Worm (Caenorhabditis elegans) whole organism, L1 larva: ENCODE results near the gene gfrp-1.

ENCODE experiments used
- C16A3.4 ChIP-seq: fragments of 150-350 bp; optimal IDR thresholded peaks from 2 replicates; lab custom pipeline; 2014; ENCODE audit warnings: missing biosample characterization, missing genetic modification characterization
- aha-1 ChIP-seq: fragments of 150-350 bp; optimal IDR thresholded peaks from 2 replicates; lab custom pipeline; 2014; ENCODE audit warnings: missing biosample characterization, missing genetic modification characterization
- alr-1 ChIP-seq: fragments of 200-800 bp; sonication (Bioruptor generic); optimal IDR thresholded peaks from 2 replicates; lab custom pipeline; 2018; ENCODE audit warnings: borderline replicate concordance, mild to moderate bottlenecking, missing genetic modification characterization, missing compliant biosample characterization
- aly-2 ChIP-seq: fragments of 150-350 bp; optimal IDR thresholded peaks from 2 replicates; lab custom pipeline; 2014; ENCODE audit warnings: missing biosample characterization, missing genetic modification characterization
- ceh-63 ChIP-seq: fragments of 200-800 bp; sonication (Bioruptor generic); optimal IDR thresholded peaks from 2 replicates; lab custom pipeline; 2018; ENCODE audit warnings: mild to moderate bottlenecking, missing genetic modification characterization, missing compliant biosample characterization
- ceh-88 ChIP-seq: fragments of 200-800 bp; sonication (Bioruptor generic); IDR thresholded peaks from 2 replicates; pipeline ENCODE4 v1.3.6; 2022; ENCODE audit warnings: missing genetic modification characterization, missing compliant biosample characterization
- ceh-90 ChIP-seq: sonication (generic microtip); optimal IDR thresholded peaks from 2 replicates; lab custom pipeline; 2016; ENCODE audit warnings: missing genetic modification characterization, missing compliant biosample characterization
- ces-1 ChIP-seq: fragments of 150-350 bp; optimal IDR thresholded peaks from 2 replicates; lab custom pipeline; 2014; ENCODE audit warnings: missing biosample characterization, missing genetic modification reagents, missing genetic modification characterization
- egl-13 ChIP-seq: sonication (generic microtip); optimal IDR thresholded peaks from 2 replicates; lab custom pipeline; 2016; ENCODE audit warnings: missing genotype, missing genetic modification reagents, missing genetic modification characterization, missing compliant biosample characterization
- elt-2 ChIP-seq: sonication (generic microtip); optimal IDR thresholded peaks from 2 replicates; lab custom pipeline; 2016; ENCODE audit warnings: missing genetic modification characterization, mild to moderate bottlenecking, inconsistent platforms, missing compliant biosample characterization, missing genetic modification reagents
- fkh-8 ChIP-seq: sonication (generic microtip); optimal IDR thresholded peaks from 2 replicates; lab custom pipeline; 2016; ENCODE audit warnings: mild to moderate bottlenecking, missing genetic modification characterization, missing compliant biosample characterization
- fos-1 ChIP-seq: fragments of 150-350 bp; optimal IDR thresholded peaks from 2 replicates; lab custom pipeline; 2014; ENCODE audit warnings: missing biosample characterization, missing genetic modification characterization
- hlh-17 ChIP-seq: fragments of 200-800 bp; sonication (Bioruptor generic); optimal IDR thresholded peaks from 2 replicates; lab custom pipeline; 2018; ENCODE audit warnings: missing genetic modification characterization, mild to moderate bottlenecking, missing compliant biosample characterization, moderate library complexity, borderline replicate concordance
- hlh-4 ChIP-seq: sonication (generic microtip); optimal IDR thresholded peaks from 2 replicates; lab custom pipeline; 2016; ENCODE audit warnings: mild to moderate bottlenecking, missing genetic modification characterization, missing compliant biosample characterization
- irx-1 ChIP-seq: sonication (generic microtip); optimal IDR thresholded peaks from 2 replicates; lab custom pipeline; 2016; ENCODE audit warnings: missing genetic modification characterization, missing compliant biosample characterization
- lin-39 ChIP-seq: fragments of 150-350 bp; optimal IDR thresholded peaks from 2 replicates; lab custom pipeline; 2014; ENCODE audit warnings: missing biosample characterization, missing genetic modification reagents, missing genetic modification characterization
- mab-9 ChIP-seq: fragments of 200-800 bp; sonication (Bioruptor generic); IDR thresholded peaks from 2 replicates; pipeline ENCODE4 v1.3.6; 2022; ENCODE audit warnings: missing genetic modification reagents, missing genetic modification characterization, missing compliant biosample characterization
- mep-1 ChIP-seq: fragments of 150-350 bp; optimal IDR thresholded peaks from 2 replicates; lab custom pipeline; 2014; ENCODE audit warnings: missing biosample characterization, missing genetic modification characterization
- nhr-11 ChIP-seq: fragments of 150-350 bp; optimal IDR thresholded peaks from 2 replicates; lab custom pipeline; 2014; ENCODE audit warnings: missing biosample characterization, missing genetic modification characterization
- nhr-12 ChIP-seq: sonication (generic microtip); optimal IDR thresholded peaks from 2 replicates; lab custom pipeline; 2017; ENCODE audit warnings: missing biosample characterization, missing genetic modification characterization
- nhr-237 ChIP-seq: fragments of 150-350 bp; optimal IDR thresholded peaks from 2 replicates; lab custom pipeline; 2014; ENCODE audit warnings: missing biosample characterization, missing genetic modification characterization
- nhr-28 ChIP-seq: fragments of 150-350 bp; optimal IDR thresholded peaks from 2 replicates; lab custom pipeline; 2014; ENCODE audit warnings: missing biosample characterization, missing genetic modification characterization
- nhr-76 ChIP-seq: sonication (generic microtip); optimal IDR thresholded peaks from 2 replicates; lab custom pipeline; 2017; ENCODE audit warnings: missing biosample characterization, missing genetic modification characterization
- nhr-77 ChIP-seq: fragments of 150-350 bp; optimal IDR thresholded peaks from 2 replicates; lab custom pipeline; 2014; ENCODE audit warnings: missing biosample characterization, missing genetic modification characterization
- nhr-84 ChIP-seq: sonication (generic microtip); optimal IDR thresholded peaks from 2 replicates; lab custom pipeline; 2017; ENCODE audit warnings: missing biosample characterization, missing genetic modification characterization
- nhr-90 ChIP-seq: sonication (generic microtip); optimal IDR thresholded peaks from 2 replicates; lab custom pipeline; 2016; ENCODE audit warnings: mild to moderate bottlenecking, missing genetic modification characterization, missing compliant biosample characterization; ENCODE audit not compliant: poor library complexity
- pag-3 ChIP-seq: sonication (generic microtip); optimal IDR thresholded peaks from 2 replicates; lab custom pipeline; 2017; ENCODE audit warnings: missing genetic modification characterization, mild to moderate bottlenecking, missing compliant biosample characterization, antibody characterized with exemption, borderline replicate concordance; ENCODE audit not compliant: insufficient read depth
- pax-3 ChIP-seq: fragments of 200-800 bp; sonication (Bioruptor generic); optimal IDR thresholded peaks from 2 replicates; lab custom pipeline; 2018; ENCODE audit warnings: mild to moderate bottlenecking, missing genetic modification characterization, moderate library complexity, missing compliant biosample characterization
- skn-1 ChIP-seq: fragments of 150-350 bp; optimal IDR thresholded peaks from 2 replicates; lab custom pipeline; 2014; ENCODE audit warnings: missing biosample characterization, missing genetic modification characterization
- sox-4 ChIP-seq: sonication (generic microtip); optimal IDR thresholded peaks from 2 replicates; lab custom pipeline; 2016; ENCODE audit warnings: missing genetic modification characterization, missing compliant biosample characterization
- tbx-2 ChIP-seq: sonication (generic microtip); optimal IDR thresholded peaks from 2 replicates; lab custom pipeline; 2016; ENCODE audit warnings: missing genetic modification characterization, missing compliant biosample characterization
- unc-130 ChIP-seq: fragments of 150-350 bp; optimal IDR thresholded peaks from 2 replicates; lab custom pipeline; 2017; ENCODE audit warnings: missing biosample characterization, missing genetic modification characterization, inconsistent platforms
- unc-98 ChIP-seq: fragments of 200-800 bp; sonication (Bioruptor generic); IDR thresholded peaks from 2 replicates; pipeline ENCODE4 v1.3.6; 2022; ENCODE audit warnings: missing genetic modification characterization, missing compliant biosample characterization
- vab-15 ChIP-seq: sonication (generic microtip); optimal IDR thresholded peaks from 2 replicates; lab custom pipeline; 2017; ENCODE audit warnings: missing genotype, mild to moderate bottlenecking, missing genetic modification characterization, missing compliant biosample characterization
- ztf-11 ChIP-seq, 2 experiments: sonication (generic microtip); optimal IDR thresholded peaks; 2 replicates each; lab custom pipeline; 2016 to 2017; ENCODE audit warnings: missing genetic modification characterization in 2 of 2, missing biosample characterization in 1 of 2, missing compliant biosample characterization in 1 of 2

Gene gfrp-1

DNA sequence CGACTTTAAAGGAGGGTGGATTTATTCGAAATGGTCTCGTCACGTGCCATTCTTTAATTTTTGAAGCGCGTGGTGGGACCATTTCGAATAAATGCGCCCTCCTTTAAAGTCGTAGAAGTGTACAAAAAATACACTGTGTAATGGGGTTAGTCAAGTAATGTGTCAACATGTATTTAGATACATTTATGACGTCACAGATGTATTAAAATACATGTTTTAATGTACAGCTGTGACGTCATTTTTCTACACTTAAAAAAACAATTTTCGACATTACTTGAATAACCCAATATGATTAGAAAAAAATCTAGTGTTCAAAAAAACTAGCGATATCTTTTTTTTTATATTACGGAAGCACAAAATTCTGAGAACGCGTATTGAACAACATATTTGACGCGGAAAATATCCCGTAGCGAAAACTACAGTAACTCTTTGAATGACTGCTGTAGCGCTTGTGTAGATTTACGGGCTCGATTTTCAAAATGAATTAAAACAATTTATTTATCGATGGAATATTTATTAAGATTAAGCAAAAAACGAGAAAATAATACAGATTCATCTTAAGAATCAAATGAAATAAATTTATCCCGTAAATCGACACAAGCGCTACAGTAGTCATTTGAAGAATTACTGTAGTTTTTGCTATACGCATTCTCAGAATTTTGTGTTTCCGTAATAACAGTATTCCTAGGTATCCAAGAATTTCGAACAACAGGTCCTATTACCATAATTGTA is at the start of gene gfrp-1:
Gene gfrp-1, plus strand, starts transcription at position 682 of the 732 bp plus-strand sequence.
- no peak for TF ChIP-seq fkh-8
- no peak for TF ChIP-seq ztf-11 (tag; optimal IDR thresholded peaks at IDR 0.05; lab: Kevin White, UChicago)
- no peak for TF ChIP-seq mep-1
- TF ChIP-seq egl-13 (tag; lab: Kevin White, UChicago), result no peak
- no peak for TF ChIP-seq C16A3.4 (tag; lab: Kevin White, UChicago)
- no peak for TF ChIP-seq pag-3
- no peak for TF ChIP-seq nhr-90 (tag; lab: Kevin White, UChicago)
- no peak for TF ChIP-seq nhr-77
- no peak for TF ChIP-seq fos-1
- no peak for TF ChIP-seq hlh-4
- no peak for TF ChIP-seq unc-130 (tag; lab: Kevin White, UChicago)
- no peak for TF ChIP-seq nhr-12
- TF ChIP-seq alr-1 (tag; lab: Kevin White, UChicago), result no peak
- TF ChIP-seq pax-3 (tag; lab: Kevin White, UChicago), result no peak
- no peak for TF ChIP-seq sox-4 (tag; lab: Kevin White, UChicago)
- no peak for TF ChIP-seq nhr-237 (tag; lab: Kevin White, UChicago)
- TF ChIP-seq nhr-76 (tag; lab: Kevin White, UChicago), result no peak
- TF ChIP-seq lin-39 (tag; lab: Kevin White, UChicago), result no peak
- no peak for TF ChIP-seq mab-9 (GFP tag; lab: Robert Waterston, UW)

DNA sequence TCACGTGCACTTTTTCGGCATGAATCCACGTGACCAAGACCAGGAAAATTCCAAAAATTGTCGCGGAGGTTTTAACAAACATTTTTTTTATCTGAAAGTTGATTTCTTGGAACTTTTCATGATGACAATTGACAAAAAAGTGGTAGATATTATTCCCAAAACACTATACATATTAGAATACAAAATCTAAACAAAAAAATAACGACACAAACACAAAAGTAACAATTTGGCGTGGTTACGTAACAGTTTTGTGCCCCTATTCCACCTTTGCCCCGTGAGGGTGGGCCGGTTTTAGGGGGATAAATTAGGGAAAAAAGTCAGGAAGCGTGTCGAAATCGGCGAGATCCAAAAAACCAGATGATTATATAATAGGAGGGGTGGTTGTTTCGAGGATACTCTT is 45.6 kb upstream of the gfrp-1 start, which contains the start of gene gegf-1:
Gene gegf-1, minus strand, starts transcription at position 101 of the 400 bp plus-strand sequence.
- TF ChIP-seq unc-130 (tag; lab: Kevin White, UChicago), result no peak
- TF ChIP-seq nhr-84, result no peak
- no peak for TF ChIP-seq ztf-11 (tag; optimal IDR thresholded peaks at IDR 0.05; lab: Kevin White, UChicago)
- TF ChIP-seq nhr-11, result no peak
- TF ChIP-seq egl-13 (tag; lab: Kevin White, UChicago), result no peak
- no peak for TF ChIP-seq nhr-28 (tag; lab: Kevin White, UChicago)
- TF ChIP-seq unc-98 (GFP tag; lab: Robert Waterston, UW), result no peak
- no peak for TF ChIP-seq hlh-17 (GFP tag; lab: Kevin White, UChicago)

DNA sequence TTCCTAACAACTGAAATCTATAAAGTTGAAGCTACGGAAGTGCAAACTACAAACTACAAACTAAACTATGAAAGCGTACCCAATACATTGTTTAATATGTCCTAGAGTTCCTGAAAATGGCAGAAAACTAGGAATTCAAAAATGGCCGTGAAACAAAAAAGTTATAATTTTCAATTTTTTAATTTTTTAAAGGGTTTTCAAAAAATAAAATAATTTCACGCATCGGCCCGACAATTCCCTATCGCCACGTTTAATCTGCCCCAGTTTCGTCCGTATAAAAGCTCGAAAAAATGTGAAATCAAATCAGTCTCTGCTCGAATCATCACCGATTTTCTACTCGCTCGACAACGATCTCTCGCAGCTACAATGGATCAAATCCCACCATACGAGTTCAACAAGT is 44.7 kb upstream of the gfrp-1 start, which contains the start of gene Y38C1AA.7:
Gene Y38C1AA.7, plus strand, starts transcription at position 301 of the 400 bp plus-strand sequence.
- TF ChIP-seq aha-1 (tag; lab: Kevin White, UChicago) (no peak), unc-98 (GFP tag; lab: Robert Waterston, UW) (no peak), irx-1 (tag; lab: Kevin White, UChicago) (no peak), ceh-63 (GFP tag; lab: Kevin White, UChicago) (no peak), elt-2 (tag; lab: Kevin White, UChicago) (no peak)

DNA sequence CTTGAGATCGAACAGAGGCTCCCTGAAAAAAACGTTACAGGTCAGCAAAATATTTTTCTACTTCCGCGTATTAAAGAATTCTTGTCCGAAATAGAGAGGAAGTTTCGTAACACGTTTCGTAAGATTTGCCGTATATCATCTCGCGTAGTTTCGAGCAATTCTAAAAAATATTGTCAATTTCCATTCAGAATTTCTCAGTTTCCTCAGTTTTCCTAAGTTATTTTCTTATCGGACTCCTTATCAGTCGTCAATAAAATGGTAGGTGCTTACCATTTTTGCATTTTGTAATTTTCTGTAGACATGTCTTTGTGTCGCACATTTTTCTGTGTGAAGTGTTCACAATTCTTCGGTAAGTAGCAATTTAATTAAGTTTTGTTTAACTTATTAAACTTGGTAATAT is 43.5 kb upstream of the gfrp-1 start, which contains the start of gene Y38C1AA.19:
Gene Y38C1AA.19, plus strand, starts transcription at position 301 of the 400 bp plus-strand sequence.
- no peak for TF ChIP-seq ceh-88 (GFP tag; lab: Robert Waterston, UW)
- TF ChIP-seq nhr-28 (tag; lab: Kevin White, UChicago), result no peak
- no peak for TF ChIP-seq ces-1 (GFP tag; lab: Kevin White, UChicago)
- TF ChIP-seq fos-1, result no peak
- TF ChIP-seq, all 84 proteins: peak for 0

DNA sequence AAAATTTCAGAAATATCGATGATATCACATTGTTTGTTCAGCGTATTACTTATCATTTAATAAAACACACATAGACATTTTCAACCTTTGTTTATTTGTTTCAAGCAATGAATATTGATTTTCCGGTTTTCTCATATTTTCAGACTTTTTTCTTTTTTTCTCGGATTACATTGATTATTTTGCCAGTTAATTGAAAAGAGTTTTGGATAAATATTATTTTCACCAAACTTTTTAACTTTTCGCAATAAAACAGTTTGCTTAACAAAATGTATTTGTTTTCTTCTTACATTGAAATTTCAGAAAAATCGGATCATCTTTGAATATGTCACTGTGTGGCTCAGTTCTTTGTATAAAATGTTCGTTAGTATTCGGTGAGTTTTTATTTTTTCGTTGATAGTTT is 40.9 kb upstream of the gfrp-1 start, which contains the start of gene Y38C1AA.6:
Gene Y38C1AA.6, plus strand, starts transcription at position 301 of the 400 bp plus-strand sequence.
- no peak for TF ChIP-seq mab-9 (GFP tag; lab: Robert Waterston, UW)
- TF ChIP-seq aly-2 (tag; lab: Kevin White, UChicago), result no peak
- no peak for TF ChIP-seq skn-1
- TF ChIP-seq ceh-90 (tag; lab: Kevin White, UChicago), result no peak
- no peak for TF ChIP-seq tbx-2 (tag; lab: Kevin White, UChicago)
- no peak for TF ChIP-seq pag-3
- TF ChIP-seq vab-15 (tag; lab: Kevin White, UChicago), result no peak
